Worm (Caenorhabditis elegans) whole organism, late embryonic: ENCODE data around the gene dlat-1.
A peak's percentile ranks its signal among the peaks of the same experiment; 100 is the strongest.

Experiments used
- C08G9.2 ChIP-seq: sonication (generic microtip); optimal IDR thresholded peaks from 2 replicates; lab custom pipeline; 2016; ENCODE audit warnings: mild to moderate bottlenecking, missing genetic modification characterization, moderate library complexity, missing compliant biosample characterization
- C38D4.7 ChIP-seq: fragments of 200-800 bp; sonication (Bioruptor generic); optimal IDR thresholded peaks from 2 replicates; lab custom pipeline; 2018; ENCODE audit warnings: mild to moderate bottlenecking, missing genetic modification characterization, moderate library complexity, missing compliant biosample characterization
- F13H6.1 ChIP-seq: sonication (generic microtip); optimal IDR thresholded peaks from 2 replicates; lab custom pipeline; 2016; ENCODE audit warnings: missing genetic modification characterization, missing compliant biosample characterization
- K02D7.2 ChIP-seq: sonication (generic microtip); optimal IDR thresholded peaks from 2 replicates; lab custom pipeline; 2017; ENCODE audit warnings: mild to moderate bottlenecking, missing genetic modification characterization, missing compliant biosample characterization
- ceh-19 ChIP-seq: fragments of 200-800 bp; sonication (Bioruptor generic); optimal IDR thresholded peaks from 2 replicates; lab custom pipeline; 2018; ENCODE audit warnings: mild to moderate bottlenecking, missing genetic modification characterization, missing compliant biosample characterization
- ceh-22 ChIP-seq: sonication (generic microtip); optimal IDR thresholded peaks from 2 replicates; lab custom pipeline; 2017; ENCODE audit warnings: missing biosample characterization, missing genetic modification characterization
- ceh-30 ChIP-seq: fragments of 150-350 bp; optimal IDR thresholded peaks from 2 replicates; lab custom pipeline; 2014; ENCODE audit warnings: missing biosample characterization, missing genetic modification characterization
- ceh-31 ChIP-seq: sonication (generic microtip); optimal IDR thresholded peaks from 2 replicates; lab custom pipeline; 2016; ENCODE audit warnings: missing genetic modification characterization, missing compliant biosample characterization
- ceh-34 ChIP-seq: sonication (generic microtip); optimal IDR thresholded peaks from 2 replicates; lab custom pipeline; 2016; ENCODE audit warnings: mild to moderate bottlenecking, missing genetic modification characterization, missing compliant biosample characterization
- ceh-45 ChIP-seq: fragments of 200-800 bp; sonication (Bioruptor generic); IDR thresholded peaks from 2 replicates; pipeline ENCODE4 v1.3.6; 2022; ENCODE audit warnings: missing genetic modification reagents, missing genetic modification characterization, missing compliant biosample characterization
- ceh-6 ChIP-seq: fragments of 200-800 bp; sonication (Bioruptor generic); optimal IDR thresholded peaks from 2 replicates; lab custom pipeline; 2018; ENCODE audit warnings: mild to moderate bottlenecking, missing genetic modification characterization, missing compliant biosample characterization
- dve-1 ChIP-seq: sonication (generic microtip); optimal IDR thresholded peaks from 2 replicates; lab custom pipeline; 2017; ENCODE audit warnings: antibody characterized with exemption, mild to moderate bottlenecking, missing genetic modification characterization, missing compliant biosample characterization
- elt-2 ChIP-seq: sonication (generic microtip); optimal IDR thresholded peaks from 2 replicates; lab custom pipeline; 2016; ENCODE audit warnings: missing genetic modification reagents, missing genetic modification characterization, missing compliant biosample characterization
- elt-4 ChIP-seq: sonication (generic microtip); optimal IDR thresholded peaks from 2 replicates; lab custom pipeline; 2016; ENCODE audit warnings: missing genetic modification characterization, missing compliant biosample characterization
- eyg-1 ChIP-seq: sonication (generic microtip); optimal IDR thresholded peaks from 2 replicates; lab custom pipeline; 2016; ENCODE audit warnings: missing genotype, missing genetic modification characterization, missing compliant biosample characterization
- fax-1 ChIP-seq: sonication (generic microtip); optimal IDR thresholded peaks from 2 replicates; lab custom pipeline; 2016; ENCODE audit warnings: missing genotype, missing genetic modification characterization, missing compliant biosample characterization
- gmeb-2 ChIP-seq: sonication (generic microtip); optimal IDR thresholded peaks from 2 replicates; lab custom pipeline; 2016; ENCODE audit warnings: missing genetic modification characterization, inconsistent platforms, missing compliant biosample characterization
- hlh-15 ChIP-seq: sonication (generic microtip); optimal IDR thresholded peaks from 2 replicates; lab custom pipeline; 2016; ENCODE audit warnings: missing genetic modification characterization, missing compliant biosample characterization
- hlh-6 ChIP-seq: sonication (generic microtip); optimal IDR thresholded peaks from 2 replicates; lab custom pipeline; 2016; ENCODE audit warnings: missing genotype, missing genetic modification characterization, missing compliant biosample characterization
- hlh-8 ChIP-seq: sonication (generic microtip); optimal IDR thresholded peaks from 2 replicates; lab custom pipeline; 2016; ENCODE audit warnings: missing genotype, missing genetic modification characterization, missing compliant biosample characterization
- lim-6 ChIP-seq: sonication (generic microtip); optimal IDR thresholded peaks from 2 replicates; lab custom pipeline; 2016; ENCODE audit warnings: missing genetic modification characterization, missing compliant biosample characterization
- nhr-11 ChIP-seq: fragments of 150-350 bp; optimal IDR thresholded peaks from 2 replicates; lab custom pipeline; 2014; ENCODE audit warnings: missing biosample characterization, missing genetic modification characterization
- npax-4 ChIP-seq: sonication (generic microtip); optimal IDR thresholded peaks from 2 replicates; lab custom pipeline; 2016; ENCODE audit warnings: missing genetic modification characterization, missing compliant biosample characterization
- odd-2 ChIP-seq: sonication (generic microtip); optimal IDR thresholded peaks from 2 replicates; lab custom pipeline; 2017; ENCODE audit warnings: antibody characterized with exemption, mild to moderate bottlenecking, missing genetic modification characterization, missing compliant biosample characterization
- pag-3 ChIP-seq: sonication (generic microtip); optimal IDR thresholded peaks from 2 replicates; lab custom pipeline; 2016; ENCODE audit warnings: missing compliant biosample characterization, missing genetic modification characterization, borderline replicate concordance
- pax-1 ChIP-seq: fragments of 150-350 bp; optimal IDR thresholded peaks from 2 replicates; lab custom pipeline; 2014; ENCODE audit warnings: missing biosample characterization, missing genetic modification characterization
- pha-4 ChIP-seq: fragments of 150-350 bp; optimal IDR thresholded peaks from 2 replicates; lab custom pipeline; 2018; ENCODE audit warnings: missing biosample characterization, missing genetic modification reagents, missing genetic modification characterization
- pros-1 ChIP-seq: fragments of 150-350 bp; optimal IDR thresholded peaks from 2 replicates; lab custom pipeline; 2014; ENCODE audit warnings: missing biosample characterization, missing genetic modification reagents, missing genetic modification characterization
- ref-2 ChIP-seq: sonication (generic microtip); optimal IDR thresholded peaks from 2 replicates; lab custom pipeline; 2016; ENCODE audit warnings: missing genetic modification characterization, missing compliant biosample characterization
- sox-2 ChIP-seq: fragments of 200-800 bp; sonication (Bioruptor generic); IDR thresholded peaks from 2 replicates; pipeline ENCODE4 v1.3.6; 2022; ENCODE audit warnings: missing genetic modification reagents, missing genetic modification characterization, missing compliant biosample characterization
- sox-4 ChIP-seq: sonication (generic microtip); optimal IDR thresholded peaks from 2 replicates; lab custom pipeline; 2017; ENCODE audit warnings: mild to moderate bottlenecking, missing genetic modification characterization, inconsistent platforms, missing compliant biosample characterization
- tbx-2 ChIP-seq: sonication (generic microtip); optimal IDR thresholded peaks from 2 replicates; lab custom pipeline; 2016; ENCODE audit warnings: missing genetic modification characterization, missing compliant biosample characterization
- unc-42 ChIP-seq: sonication (generic microtip); optimal IDR thresholded peaks from 2 replicates; lab custom pipeline; 2016; ENCODE audit warnings: missing genotype, missing genetic modification characterization, missing compliant biosample characterization
- unc-86 ChIP-seq: sonication (generic microtip); optimal IDR thresholded peaks from 2 replicates; lab custom pipeline; 2016; ENCODE audit warnings: missing genetic modification characterization, missing compliant biosample characterization
- zip-5 ChIP-seq: sonication (generic microtip); optimal IDR thresholded peaks from 2 replicates; lab custom pipeline; 2016; ENCODE audit warnings: missing genetic modification characterization, missing compliant biosample characterization

The dlat-1 gene

ce11 chrV:14468196-14468874, 21.2 kb upstream of the dlat-1 start, which contains the start of gene srz-97:
srz-97 (minus strand) TSS chrV:14468246.
- no peak for TF ChIP-seq K02D7.2 (tag; lab: Kevin White, UChicago)
- no peak for TF ChIP-seq npax-4 (tag; lab: Kevin White, UChicago)
- no peak for TF ChIP-seq nhr-11 (tag; lab: Kevin White, UChicago)
- TF ChIP-seq pros-1, result no peak
- TF ChIP-seq hlh-8 (tag; lab: Kevin White, UChicago), result no peak
- TF ChIP-seq unc-42 (tag; lab: Kevin White, UChicago), result no peak
- TF ChIP-seq pag-3 (tag; lab: Kevin White, UChicago), result no peak
- TF ChIP-seq ceh-34 (tag; lab: Kevin White, UChicago), result no peak
- no peak for TF ChIP-seq pha-4 (tag; lab: Kevin White, UChicago)
- no peak for TF ChIP-seq eyg-1 (tag; lab: Kevin White, UChicago)
- TF ChIP-seq ceh-30, result no peak
- no peak for TF ChIP-seq zip-5
- TF ChIP-seq sox-2 (GFP tag; lab: Robert Waterston, UW), result no peak

ce11 chrV:14464368-14464767, 17.3 kb upstream of the dlat-1 start, which contains the start of gene F08H9.4:
F08H9.4 (minus strand) TSS chrV:14464428.
- TF ChIP-seq ceh-30, result no peak
- no peak for TF ChIP-seq pros-1
- TF ChIP-seq ceh-22 (tag; lab: Kevin White, UChicago), result no peak
- no peak for TF ChIP-seq hlh-6 (tag; lab: Kevin White, UChicago)
- no peak for TF ChIP-seq ceh-34 (tag; lab: Kevin White, UChicago)
- no peak for TF ChIP-seq hlh-15 (tag; lab: Kevin White, UChicago)
- no peak for TF ChIP-seq gmeb-2
- no peak for TF ChIP-seq unc-86 (tag; lab: Kevin White, UChicago)
- no peak for TF ChIP-seq odd-2 (tag; lab: Kevin White, UChicago)
- no peak for TF ChIP-seq ceh-6
- TF ChIP-seq eyg-1 (tag; lab: Kevin White, UChicago), result no peak
- no peak for TF ChIP-seq sox-4
- TF ChIP-seq dve-1 (tag; lab: Kevin White, UChicago), result no peak
- no peak for TF ChIP-seq nhr-11 (tag; lab: Kevin White, UChicago)
- no peak for TF ChIP-seq ceh-31 (tag; lab: Kevin White, UChicago)
- no peak for TF ChIP-seq elt-4 (tag; lab: Kevin White, UChicago)
- TF ChIP-seq npax-4 (tag; lab: Kevin White, UChicago), result no peak

- TF ChIP-seq ref-2 (tag; lab: Kevin White, UChicago), result peak; percentile 17
- peak; percentile 2 for TF ChIP-seq elt-2 (tag; lab: Kevin White, UChicago)
Observed at ce11 chrV:14463087-14463486, 16.0 kb upstream of the dlat-1 start, which contains the start of gene F08H9.3. F08H9.3 (minus strand) TSS chrV:14463338.

- no peak for TF ChIP-seq hlh-15 (tag; lab: Kevin White, UChicago)
- TF ChIP-seq unc-42 (tag; lab: Kevin White, UChicago), result no peak
- TF ChIP-seq zip-5, result no peak
- no peak for TF ChIP-seq C08G9.2
- no peak for TF ChIP-seq F13H6.1 (tag; lab: Kevin White, UChicago)
- no peak for TF ChIP-seq ceh-34 (tag; lab: Kevin White, UChicago)
- no peak for TF ChIP-seq lim-6 (tag; lab: Kevin White, UChicago)
- no peak for TF ChIP-seq ceh-31 (tag; lab: Kevin White, UChicago)
- TF ChIP-seq tbx-2 (tag; lab: Kevin White, UChicago), result no peak
- no peak for TF ChIP-seq pax-1 (tag; lab: Kevin White, UChicago)
- no peak for TF ChIP-seq ceh-19 (GFP tag; lab: Kevin White, UChicago)
- no peak for TF ChIP-seq C38D4.7 (GFP tag; lab: Kevin White, UChicago)
- no peak for TF ChIP-seq ceh-45
- TF ChIP-seq fax-1 (tag; lab: Kevin White, UChicago), result no peak
Observed at ce11 chrV:14462653-14463052, 15.6 kb upstream of the dlat-1 start.
